Worm (Caenorhabditis elegans): ENCODE measurements around the gene srx-76.

The srx-76 gene

ce11 chrV:11883215-11883614 lies 8.4 kb upstream of the srx-76 start (continued):
- no peak for TF ChIP-seq unc-98 (GFP tag; IDR thresholded peaks at IDR 0.05)
- no peak for TF ChIP-seq fkh-10 (GFP tag; optimal IDR thresholded peaks at IDR 0.05)

ce11 chrV:11885087-11885486 lies 6.5 kb upstream of the srx-76 start:
- no peak for TF ChIP-seq aha-1 (tag; optimal IDR thresholded peaks at IDR 0.05)
- peak in 1 of 2 experiments; percentile 0 for TF ChIP-seq mdl-1 (tag; optimal IDR thresholded peaks at IDR 0.05)
- TF ChIP-seq fkh-4 (tag; optimal IDR thresholded peaks at IDR 0.05; ENCODE audit: borderline replicate concordance): no peak
- TF ChIP-seq unc-98 (GFP tag; IDR thresholded peaks at IDR 0.05): no peak
- no peak for TF ChIP-seq isw-1 (GFP tag; IDR thresholded peaks at IDR 0.05)
- TF ChIP-seq C04F5.9 (tag; optimal IDR thresholded peaks at IDR 0.05): no peak
- TF ChIP-seq egl-27 (tag; optimal IDR thresholded peaks at IDR 0.05): no peak
- no peak for TF ChIP-seq snpc-4 (tag; optimal IDR thresholded peaks at IDR 0.05)
- no peak for TF ChIP-seq unc-86 (tag; optimal IDR thresholded peaks at IDR 0.05)
- no peak for TF ChIP-seq elt-3 (tag; optimal IDR thresholded peaks at IDR 0.05)
- no peak for TF ChIP-seq aly-2 (tag; optimal IDR thresholded peaks at IDR 0.05)
- no peak for TF ChIP-seq ceh-88 (GFP tag; IDR thresholded peaks at IDR 0.05)
- TF ChIP-seq nhr-84 (tag; optimal IDR thresholded peaks at IDR 0.05): no peak
- peak; percentile 64 for TF ChIP-seq nhr-71 (tag; optimal IDR thresholded peaks at IDR 0.05)
- TF ChIP-seq C34B4.2 (tag; optimal IDR thresholded peaks at IDR 0.05): no peak
- TF ChIP-seq F16B12.6 (tag; optimal IDR thresholded peaks at IDR 0.05): no peak
- no peak for TF ChIP-seq ces-1 (GFP tag; optimal IDR thresholded peaks at IDR 0.05)
- TF ChIP-seq unc-30 (tag; optimal IDR thresholded peaks at IDR 0.05): no peak
- TF ChIP-seq sup-37 (GFP tag; optimal IDR thresholded peaks at IDR 0.05): no peak
- TF ChIP-seq egl-13 (tag; optimal IDR thresholded peaks at IDR 0.05): no peak
- peak; percentile 5 for TF ChIP-seq rnt-1 (tag; optimal IDR thresholded peaks at IDR 0.05)
- peak; percentile 2 for TF ChIP-seq nhr-77 (tag; optimal IDR thresholded peaks at IDR 0.05)
- no peak for TF ChIP-seq nhr-76 (tag; optimal IDR thresholded peaks at IDR 0.05)
- no peak for TF ChIP-seq nhr-237 (tag; optimal IDR thresholded peaks at IDR 0.05)
- no peak for TF ChIP-seq zip-4 (GFP tag; optimal IDR thresholded peaks at IDR 0.05)
- TF ChIP-seq ceh-82 (tag; optimal IDR thresholded peaks at IDR 0.05): no peak
- TF ChIP-seq snu-23 (GFP tag; optimal IDR thresholded peaks at IDR 0.05): peak; percentile 40
- no peak for TF ChIP-seq skn-1 (tag; optimal IDR thresholded peaks at IDR 0.05)
- TF ChIP-seq pqm-1 (tag; optimal IDR thresholded peaks at IDR 0.05): no peak
- TF ChIP-seq nhr-20 (tag; optimal IDR thresholded peaks at IDR 0.05): peak; percentile 68
- TF ChIP-seq unc-130 (tag; optimal IDR thresholded peaks at IDR 0.05): no peak
- no peak for TF ChIP-seq pax-3 (tag; optimal IDR thresholded peaks at IDR 0.05)
- no peak for TF ChIP-seq ztf-11 (tag; optimal IDR thresholded peaks at IDR 0.05)
- TF ChIP-seq jun-1 (tag; optimal IDR thresholded peaks at IDR 0.05): no peak
- TF ChIP-seq fos-1 (tag; optimal IDR thresholded peaks at IDR 0.05): no peak
- no peak for TF ChIP-seq nhr-47 (tag; optimal IDR thresholded peaks at IDR 0.05)
- TF ChIP-seq irx-1 (tag; optimal IDR thresholded peaks at IDR 0.05): no peak
- no peak for TF ChIP-seq nhr-12 (tag; optimal IDR thresholded peaks at IDR 0.05)
- TF ChIP-seq hpl-2 (GFP tag; optimal IDR thresholded peaks at IDR 0.05): no peak
- TF ChIP-seq fkh-8 (tag; optimal IDR thresholded peaks at IDR 0.05): no peak
- TF ChIP-seq lir-3 (tag; optimal IDR thresholded peaks at IDR 0.05; ENCODE audit: poor library complexity): no peak
- peak; percentile 42 for TF ChIP-seq nhr-85 (tag)
- no peak for TF ChIP-seq mep-1 (tag; optimal IDR thresholded peaks at IDR 0.05)
- TF ChIP-seq nhr-19 (GFP tag; conservative IDR thresholded peaks at IDR 0.05): peak; percentile 73
- TF ChIP-seq pag-3 (tag; optimal IDR thresholded peaks at IDR 0.05; ENCODE audit: borderline replicate concordance, insufficient read depth): no peak
- TF ChIP-seq vab-15 (tag; optimal IDR thresholded peaks at IDR 0.05): no peak
- TF ChIP-seq elt-2 (tag; optimal IDR thresholded peaks at IDR 0.05): no peak
- no peak for TF ChIP-seq tlp-1 (tag; optimal IDR thresholded peaks at IDR 0.05)
- TF ChIP-seq hlh-4 (tag; optimal IDR thresholded peaks at IDR 0.05): no peak
- no peak for TF ChIP-seq alr-1 (tag; optimal IDR thresholded peaks at IDR 0.05; ENCODE audit: borderline replicate concordance)
- TF ChIP-seq ceh-63 (GFP tag; optimal IDR thresholded peaks at IDR 0.05): no peak
